Fruit fly (Drosophila melanogaster) whole organism: Measurements from ENCODE around the gene CG15747.

Source experiments
- CG8478 ChIP-seq: fragments of >200 bp; optimal IDR thresholded peaks from 2 replicates; lab custom pipeline; 2018; ENCODE audit warnings: inconsistent platforms
- Dll ChIP-seq: fragments of >200 bp; optimal IDR thresholded peaks from 2 replicates; lab custom pipeline; 2017
- EcR ChIP-seq, 2 experiments: fragments of >200 bp; optimal IDR thresholded peaks; 2 replicates each; lab custom pipeline; 2017; ENCODE audit warnings: missing biosample characterization in 2 of 2, missing genetic modification characterization in 2 of 2, missing genetic modification reagents in 2 of 2
- pan ChIP-seq: fragments of >200 bp; optimal IDR thresholded peaks from 2 replicates; lab custom pipeline; 2017
- psq ChIP-seq: fragments of >200 bp; optimal IDR thresholded peaks from 2 replicates; lab custom pipeline; 2017
- usp ChIP-seq: fragments of >200 bp; optimal IDR thresholded peaks from 2 replicates; lab custom pipeline; 2017; ENCODE audit warnings: missing biosample characterization, missing genetic modification characterization, mixed read lengths

CG15747 gene

dm6 chrX:13384583-13385342 lies 46.6 kb downstream of the CG15747 start, which contains the start of the genes Rbp1-like and Tim9a:
Gene Rbp1-like (minus strand): TSS chrX:13384877.
Gene Tim9a (plus strand): TSS chrX:13385210.
- TF ChIP-seq usp (GFP tag; lab: Kevin White, UChicago) (no peak), psq (no peak), Dll (no peak), pan (lab: Kevin White, UChicago) (no peak), EcR (GFP tag; optimal IDR thresholded peaks at IDR 0.05; lab: Kevin White, UChicago) (no peak), CG8478 (no peak)

dm6 chrX:13386776-13387175 lies 48.7 kb downstream of the CG15747 start:
- no peak for TF ChIP-seq pan (lab: Kevin White, UChicago)
- TF ChIP-seq psq = no peak
- TF ChIP-seq EcR (GFP tag; optimal IDR thresholded peaks at IDR 0.05; lab: Kevin White, UChicago) = no peak
- TF ChIP-seq usp (GFP tag; lab: Kevin White, UChicago) = no peak
- no peak for TF ChIP-seq Dll
- TF ChIP-seq CG8478 = no peak

- no peak for TF ChIP-seq pan (lab: Kevin White, UChicago)
- TF ChIP-seq Dll = no peak
- TF ChIP-seq psq = no peak
- TF ChIP-seq EcR (GFP tag; optimal IDR thresholded peaks at IDR 0.05; lab: Kevin White, UChicago) = no peak
- no peak for TF ChIP-seq usp (GFP tag; lab: Kevin White, UChicago)
- TF ChIP-seq CG8478 = no peak
Measured at dm6 chrX:13387373-13387850, 49.3 kb downstream of the CG15747 start, which contains the start of the genes Ype and CG1662. Gene Ype (minus strand): TSS chrX:13387417. Gene CG1662 (plus strand): TSS chrX:13387563.
